Worm (Caenorhabditis elegans) whole organism, dauer: ENCODE measurements around the gene D1005.5.
"Not testable (repeated sequence)": the region's sequence is repeated elsewhere in the genome, so short reads cannot be mapped to it uniquely, and the experiment has no call there.

Source experiments
- unc-62 ChIP-seq: sonication (generic microtip); optimal IDR thresholded peaks from 2 replicates; lab custom pipeline; 2017; ENCODE audit warnings: missing biosample characterization, missing genetic modification reagents, missing genetic modification characterization

D1005.5 gene

ce11 chrX:1456350-1457080 is 16.3 kb downstream of the D1005.5 start:
- TF ChIP-seq unc-62 (GFP tag; lab: Kevin White, UChicago), result no peak

- no peak for TF ChIP-seq unc-62 (GFP tag; lab: Kevin White, UChicago)
These were observed 18.4 kb downstream of the D1005.5 start for ce11 chrX:1454385-1454784.

ce11 chrX:1453770-1454169 is 19.0 kb downstream of the D1005.5 start, which contains the start of gene cebp-1:
TSS of gene cebp-1 (minus strand) at chrX:1453868.
- TF ChIP-seq unc-62 (GFP tag; lab: Kevin White, UChicago), result no peak

- TF ChIP-seq unc-62 (GFP tag; lab: Kevin White, UChicago), result no peak
These were observed 20.8 kb downstream of the D1005.5 start for ce11 chrX:1451816-1452602.

- no peak for TF ChIP-seq unc-62 (GFP tag; lab: Kevin White, UChicago)
These were observed 21.5 kb downstream of the D1005.5 start for ce11 chrX:1451240-1451639.

- TF ChIP-seq unc-62 (GFP tag; lab: Kevin White, UChicago), result no peak
These were observed 22.4 kb downstream of the D1005.5 start, which contains the start of gene W05H7.1 for ce11 chrX:1450352-1450818. TSS of gene W05H7.1 (plus strand) at chrX:1450768.

- peak; percentile 5 for TF ChIP-seq unc-62 (GFP tag; lab: Kevin White, UChicago)
These were observed 26.1 kb downstream of the D1005.5 start, which contains the start of gene zfp-3 for ce11 chrX:1446593-1447141. TSS of gene zfp-3 (minus strand) at chrX:1446643.

- no peak for TF ChIP-seq unc-62 (GFP tag; lab: Kevin White, UChicago)
These were observed 27.1 kb downstream of the D1005.5 start for ce11 chrX:1445696-1446095.

- no peak for TF ChIP-seq unc-62 (GFP tag; lab: Kevin White, UChicago)
These were observed 29.1 kb downstream of the D1005.5 start for ce11 chrX:1443556-1444243.

- no peak for TF ChIP-seq unc-62 (GFP tag; lab: Kevin White, UChicago)
These were observed 31.1 kb downstream of the D1005.5 start for ce11 chrX:1441602-1442183.

- TF ChIP-seq unc-62 (GFP tag; lab: Kevin White, UChicago), result no peak
These were observed 32.6 kb downstream of the D1005.5 start, which contains the start of gene sedl-1 for ce11 chrX:1440161-1440560. TSS of gene sedl-1 (minus strand) at chrX:1440261.

- no peak for TF ChIP-seq unc-62 (GFP tag; lab: Kevin White, UChicago)
These were observed 33.9 kb downstream of the D1005.5 start for ce11 chrX:1438925-1439324.

ce11 chrX:1437097-1437496 is 35.7 kb downstream of the D1005.5 start:
- no peak for TF ChIP-seq unc-62 (GFP tag; lab: Kevin White, UChicago)

- TF ChIP-seq unc-62 (GFP tag; lab: Kevin White, UChicago), result not testable (repeated sequence)
These were observed 42.1 kb downstream of the D1005.5 start, which contains the start of gene F19G12.1 for ce11 chrX:1430707-1431106. TSS of gene F19G12.1 (plus strand) at chrX:1431007.

ce11 chrX:1426425-1426824 is 46.4 kb downstream of the D1005.5 start, which contains the start of gene F19G12.11:
TSS of gene F19G12.11 (minus strand) at chrX:1426525.
- no peak for TF ChIP-seq unc-62 (GFP tag; lab: Kevin White, UChicago)
